Fruit fly (Drosophila melanogaster): ENCODE results near the gene RpL37-1.

RpL37-1 gene

DNA sequence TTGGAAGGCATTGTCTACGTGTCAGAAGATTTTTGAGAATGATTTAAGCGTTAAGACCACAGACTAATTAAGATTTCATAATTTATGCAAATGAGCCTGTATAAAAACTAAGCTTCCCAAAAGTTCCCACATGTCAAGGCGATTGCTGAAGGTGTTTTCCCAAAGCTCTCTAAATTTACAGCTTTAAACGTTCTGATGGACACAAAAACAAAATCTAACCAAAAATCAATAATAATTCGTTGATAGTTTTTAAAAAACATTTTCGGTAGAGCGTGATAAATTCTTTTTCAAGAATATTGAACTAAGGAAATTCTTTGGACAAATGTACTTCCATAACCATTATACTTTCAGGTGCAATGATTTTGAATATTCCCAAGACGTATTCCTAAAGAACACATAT lies 22.9 kb upstream of the RpL37-1 start:
- no peak for TF ChIP-seq Crg-1 (GFP tag; optimal IDR thresholded peaks at IDR 0.05)

- TF ChIP-seq Mnt (GFP tag; optimal IDR thresholded peaks at IDR 0.05) = no peak
- TF ChIP-seq CG14711 (tag; optimal IDR thresholded peaks at IDR 0.05) = no peak
- no peak for TF ChIP-seq CG33017 (tag; optimal IDR thresholded peaks at IDR 0.05)
- no peak for TF ChIP-seq CG12768 (GFP tag; optimal IDR thresholded peaks at IDR 0.05)
- TF ChIP-seq cic (GFP tag; optimal IDR thresholded peaks at IDR 0.05) = no peak
These were observed 18.1 kb upstream of the RpL37-1 start for dm6 chrX:15157230-15157629.

dm6 chrX:15156286-15156685 lies 17.1 kb upstream of the RpL37-1 start:
- TF ChIP-seq CG7045 (GFP tag; optimal IDR thresholded peaks at IDR 0.05) (no peak), CG14711 (tag; optimal IDR thresholded peaks at IDR 0.05) (no peak), bab1 (GFP tag; optimal IDR thresholded peaks at IDR 0.05) (no peak), CG5204 (GFP tag; optimal IDR thresholded peaks at IDR 0.05) (no peak), CG12768 (GFP tag; optimal IDR thresholded peaks at IDR 0.05) (no peak), CG33017 (tag; optimal IDR thresholded peaks at IDR 0.05) (no peak)

DNA sequence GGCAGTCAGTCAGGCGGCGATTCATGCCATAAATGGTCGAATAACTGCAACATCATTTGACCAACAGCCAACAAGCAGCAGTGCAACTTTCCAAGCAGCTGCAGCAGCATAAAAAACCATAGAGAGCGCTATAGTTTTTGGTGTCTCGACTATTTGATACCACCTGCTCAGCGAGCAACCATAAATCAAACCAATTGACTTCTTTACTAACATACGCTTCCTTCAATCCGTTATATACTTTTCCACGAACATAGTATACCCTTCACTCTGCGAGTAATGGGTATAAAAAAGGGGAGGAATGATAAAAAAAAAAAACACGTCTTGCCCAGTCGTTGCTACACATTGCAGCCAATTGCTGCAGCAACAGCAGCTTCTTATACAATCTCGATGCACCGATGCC lies 12.9 kb upstream of the RpL37-1 start:
- TF ChIP-seq Crg-1 (GFP tag; optimal IDR thresholded peaks at IDR 0.05) (no peak), ovo (GFP tag; optimal IDR thresholded peaks at IDR 0.05) (no peak), CG1620 (GFP tag; optimal IDR thresholded peaks at IDR 0.05) (no peak), Hr96 (GFP tag; optimal IDR thresholded peaks at IDR 0.05) (no peak), CG7101 (tag; optimal IDR thresholded peaks at IDR 0.05) (no peak), bab1 (GFP tag; optimal IDR thresholded peaks at IDR 0.05) (no peak), Clk (GFP tag; optimal IDR thresholded peaks at IDR 0.05) (no peak), Mnt (GFP tag; optimal IDR thresholded peaks at IDR 0.05) (no peak)

DNA sequence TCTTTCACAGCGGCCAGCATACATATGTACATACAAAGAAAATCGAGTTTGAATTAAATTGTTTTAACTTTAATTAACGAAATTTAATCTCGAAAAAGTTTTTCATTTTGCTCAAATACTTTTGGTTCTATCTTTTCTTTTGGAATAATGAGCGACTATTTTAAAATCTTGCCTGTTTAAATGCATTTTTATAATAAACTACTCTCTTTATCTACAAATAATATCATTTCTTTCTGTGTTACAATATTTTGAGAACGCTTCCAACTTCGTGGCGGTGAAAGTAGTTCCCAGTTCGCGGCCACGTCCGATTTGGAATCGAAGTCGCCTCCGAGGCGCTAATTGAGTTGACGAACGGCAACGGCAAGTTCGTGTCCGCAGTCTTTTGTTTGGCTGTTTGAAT lies 11.1 kb upstream of the RpL37-1 start:
- TF ChIP-seq ovo (GFP tag; optimal IDR thresholded peaks at IDR 0.05) (no peak), kay (GFP tag; ENCODE audit: borderline replicate concordance) (no peak), CG33017 (tag; optimal IDR thresholded peaks at IDR 0.05) (no peak), CG14711 (tag; optimal IDR thresholded peaks at IDR 0.05) (no peak)

dm6 chrX:15147069-15147468 lies 7.9 kb upstream of the RpL37-1 start:
- TF ChIP-seq Mnt (GFP tag; optimal IDR thresholded peaks at IDR 0.05) (no peak), CG7101 (tag; optimal IDR thresholded peaks at IDR 0.05) (no peak), Clk (GFP tag; optimal IDR thresholded peaks at IDR 0.05) (no peak), Crg-1 (GFP tag; optimal IDR thresholded peaks at IDR 0.05) (no peak), CG11617 (GFP tag; optimal IDR thresholded peaks at IDR 0.05) (no peak), pad (GFP tag; optimal IDR thresholded peaks at IDR 0.05) (no peak), ovo (GFP tag; optimal IDR thresholded peaks at IDR 0.05) (no peak), CG33017 (tag; optimal IDR thresholded peaks at IDR 0.05) (no peak), CG1620 (GFP tag; optimal IDR thresholded peaks at IDR 0.05) (no peak), CG7045 (GFP tag; optimal IDR thresholded peaks at IDR 0.05) (no peak), cic (GFP tag; optimal IDR thresholded peaks at IDR 0.05) (no peak), CG5204 (GFP tag; optimal IDR thresholded peaks at IDR 0.05) (no peak), bab1 (GFP tag; optimal IDR thresholded peaks at IDR 0.05) (no peak), tj (GFP tag; optimal IDR thresholded peaks at IDR 0.05) (no peak), kay (GFP tag; ENCODE audit: borderline replicate concordance) (no peak), CG14711 (tag; optimal IDR thresholded peaks at IDR 0.05) (no peak), Hr96 (GFP tag; optimal IDR thresholded peaks at IDR 0.05) (no peak), cnc (optimal IDR thresholded peaks at IDR 0.05) (no peak)

- TF ChIP-seq kay (GFP tag; ENCODE audit: borderline replicate concordance) (no peak), CG12768 (GFP tag; optimal IDR thresholded peaks at IDR 0.05) (no peak), cnc (optimal IDR thresholded peaks at IDR 0.05) (no peak), CG7045 (GFP tag; optimal IDR thresholded peaks at IDR 0.05) (no peak), bab1 (GFP tag; optimal IDR thresholded peaks at IDR 0.05) (no peak)
These were observed 4.2 kb upstream of the RpL37-1 start for dm6 chrX:15143267-15143830.

DNA sequence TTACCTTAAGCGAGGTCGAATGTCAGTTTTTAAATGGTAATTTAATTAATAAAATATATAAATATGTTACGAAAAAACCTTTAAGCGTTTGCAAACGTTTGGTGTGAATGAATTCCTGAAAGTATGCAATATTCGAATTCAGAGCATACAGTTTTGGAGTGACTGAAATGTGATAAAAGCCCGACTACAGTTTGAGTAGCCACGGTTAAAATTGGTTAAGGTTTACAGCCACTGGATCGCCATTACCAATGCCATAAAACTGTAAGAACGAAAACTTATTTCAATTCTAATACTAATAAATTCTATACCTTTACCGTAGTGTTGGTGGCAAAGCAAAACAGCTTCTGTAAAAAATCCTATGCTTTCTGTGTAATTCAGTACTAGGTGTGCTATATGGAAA lies 1.9 kb downstream of the RpL37-1 start:
- TF ChIP-seq cnc (optimal IDR thresholded peaks at IDR 0.05) (no peak), CG7045 (GFP tag; optimal IDR thresholded peaks at IDR 0.05) (no peak), CG14711 (tag; optimal IDR thresholded peaks at IDR 0.05) (no peak), Mnt (GFP tag; optimal IDR thresholded peaks at IDR 0.05) (no peak), CG1620 (GFP tag; optimal IDR thresholded peaks at IDR 0.05) (no peak), bab1 (GFP tag; optimal IDR thresholded peaks at IDR 0.05) (no peak), CG5204 (GFP tag; optimal IDR thresholded peaks at IDR 0.05) (no peak), CG11617 (GFP tag; optimal IDR thresholded peaks at IDR 0.05) (no peak), pad (GFP tag; optimal IDR thresholded peaks at IDR 0.05) (no peak), Hr96 (GFP tag; optimal IDR thresholded peaks at IDR 0.05) (no peak), tj (GFP tag; optimal IDR thresholded peaks at IDR 0.05) (no peak)

All from whole organism, adult.